Fruit fly (Drosophila melanogaster) whole organism, embryonic: ENCODE results near the gene sesB.
A peak's percentile ranks its signal among the peaks of the same experiment; 100 is the strongest.

Source experiments
- ATbp ChIP-seq: fragments of 200-800 bp; sonication (Bioruptor generic); optimal IDR thresholded peaks from 2 replicates; lab custom pipeline; 2017; ENCODE audit warnings: missing biosample characterization, mild to moderate bottlenecking, missing genetic modification characterization, missing genetic modification reagents
- Aef1 ChIP-seq: fragments of 200-800 bp; sonication (Bioruptor generic); IDR thresholded peaks from 3 replicates; pipeline ENCODE4 v1.3.6; 2022; ENCODE audit warnings: missing biosample characterization, missing genetic modification characterization
- BEAF-32 ChIP-seq: fragments of 200-800 bp; sonication (Bioruptor generic); optimal IDR thresholded peaks from 3 replicates; lab custom pipeline; 2017; ENCODE audit warnings: missing biosample characterization, missing genetic modification characterization, mild to moderate bottlenecking, moderate library complexity, missing genetic modification reagents
- Blimp-1 ChIP-seq: fragments of 200-800 bp; sonication (Bioruptor generic); optimal IDR thresholded peaks from 3 replicates; lab custom pipeline; 2018; ENCODE audit warnings: missing biosample characterization, missing genetic modification characterization, mild to moderate bottlenecking, moderate library complexity, missing genetic modification reagents
- CG1024 ChIP-seq: fragments of 200-800 bp; sonication (Bioruptor generic); IDR thresholded peaks from 2 replicates; pipeline ENCODE4 v1.3.6; 2022; ENCODE audit warnings: missing biosample characterization, missing genetic modification characterization
- CG10543 ChIP-seq: fragments of 200-800 bp; sonication (Bioruptor generic); optimal IDR thresholded peaks from 3 replicates; lab custom pipeline; 2017; ENCODE audit warnings: missing biosample characterization, mild to moderate bottlenecking, missing genetic modification characterization, moderate library complexity
- CG10565 ChIP-seq: fragments of 200-800 bp; sonication (Bioruptor generic); optimal IDR thresholded peaks from 3 replicates; lab custom pipeline; 2016; ENCODE audit warnings: missing biosample characterization, mild to moderate bottlenecking, missing genetic modification characterization
- CG10959 ChIP-seq: fragments of 200-800 bp; sonication (Bioruptor generic); IDR thresholded peaks from 2 replicates; pipeline ENCODE4 v1.3.6; 2022; ENCODE audit warnings: missing biosample characterization, missing genetic modification characterization
- CG11456 ChIP-seq: fragments of 200-800 bp; sonication (Bioruptor generic); IDR thresholded peaks from 3 replicates; pipeline ENCODE4 v1.3.6; 2022; ENCODE audit warnings: missing biosample characterization, missing genetic modification characterization
- CG12391 ChIP-seq: fragments of 200-800 bp; sonication (Bioruptor generic); optimal IDR thresholded peaks from 3 replicates; lab custom pipeline; 2018; ENCODE audit warnings: missing biosample characterization, mild to moderate bottlenecking, missing genetic modification characterization, moderate library complexity
- CG18764 ChIP-seq: fragments of 200-800 bp; sonication (Bioruptor generic); optimal IDR thresholded peaks from 3 replicates; lab custom pipeline; 2016; ENCODE audit warnings: missing biosample characterization, missing genetic modification characterization
- CG30403 ChIP-seq: fragments of 200-800 bp; sonication (Bioruptor generic); optimal IDR thresholded peaks from 3 replicates; lab custom pipeline; 2016; ENCODE audit warnings: missing biosample characterization, missing genetic modification characterization
- CG31441 ChIP-seq: fragments of 200-800 bp; sonication (Bioruptor generic); IDR thresholded peaks from 2 replicates; pipeline ENCODE4 v1.3.6; 2022; ENCODE audit warnings: missing biosample characterization, missing genetic modification characterization
- CG4328 ChIP-seq: fragments of 200-800 bp; sonication (Bioruptor generic); optimal IDR thresholded peaks from 3 replicates; lab custom pipeline; 2017; ENCODE audit warnings: missing biosample characterization, missing genetic modification reagents, missing genetic modification characterization
- CG4360 ChIP-seq: fragments of 200-800 bp; sonication (Bioruptor generic); IDR thresholded peaks from 2 replicates; pipeline ENCODE4 v1.3.6; 2022; ENCODE audit warnings: missing biosample characterization, missing genetic modification characterization
- CG43689 ChIP-seq: fragments of 200-800 bp; sonication (Bioruptor generic); IDR thresholded peaks from 2 replicates; pipeline ENCODE4 v1.3.6; 2022; ENCODE audit warnings: missing biosample characterization, missing genetic modification characterization
- CG8478 ChIP-seq: fragments of >200 bp; optimal IDR thresholded peaks from 2 replicates; lab custom pipeline; 2018
- CG9609 ChIP-seq: fragments of 200-800 bp; sonication (Bioruptor generic); optimal IDR thresholded peaks from 3 replicates; lab custom pipeline; 2016; ENCODE audit warnings: missing biosample characterization, missing genetic modification characterization
- D ChIP-seq, 2 experiments: fragments of 200-800 bp in 1 of 2; fragments of >200 bp in 1 of 2; sonication (Bioruptor generic) in 1 of 2; optimal IDR thresholded peaks; 2 replicates in 1 of 2; 3 replicates in 1 of 2; lab custom pipeline; 2017; ENCODE audit warnings: mild to moderate bottlenecking in 1 of 2, missing biosample characterization in 1 of 2, missing genetic modification characterization in 1 of 2, missing genetic modification reagents in 1 of 2
- Dfd ChIP-seq, 2 experiments: fragments of >200 bp; optimal IDR thresholded peaks; 2 replicates each; lab custom pipeline; 2017; ENCODE audit warnings: missing biosample characterization in 2 of 2, missing genetic modification characterization in 2 of 2
- Dip2 ChIP-seq: fragments of 200-800 bp; sonication (Bioruptor generic); IDR thresholded peaks from 2 replicates; pipeline ENCODE4 v1.3.6; 2022; ENCODE audit warnings: missing biosample characterization, missing genetic modification characterization
- Doc2 ChIP-seq: fragments of 200-800 bp; sonication (Bioruptor generic); IDR thresholded peaks from 2 replicates; pipeline ENCODE4 v1.3.6; 2022; ENCODE audit warnings: missing biosample characterization, missing genetic modification characterization
- Ets97D ChIP-seq: fragments of 200-800 bp; sonication (Bioruptor generic); optimal IDR thresholded peaks from 3 replicates; lab custom pipeline; 2016; ENCODE audit warnings: missing biosample characterization, missing genetic modification characterization
- Hand ChIP-seq: fragments of 200-800 bp; sonication (Bioruptor generic); optimal IDR thresholded peaks from 2 replicates; lab custom pipeline; 2017; ENCODE audit warnings: mild to moderate bottlenecking, missing biosample characterization, missing genetic modification reagents, missing genetic modification characterization
- Hmr ChIP-seq: fragments of 200-800 bp; sonication (Bioruptor generic); optimal IDR thresholded peaks from 3 replicates; lab custom pipeline; 2017; ENCODE audit warnings: mild to moderate bottlenecking, missing biosample characterization, missing genetic modification reagents, missing genetic modification characterization
- Hr3 ChIP-seq: fragments of 200-800 bp; sonication (Bioruptor generic); optimal IDR thresholded peaks from 3 replicates; lab custom pipeline; 2016; ENCODE audit warnings: missing biosample characterization, missing genetic modification characterization
- Lhr ChIP-seq: fragments of 200-800 bp; sonication (Bioruptor generic); optimal IDR thresholded peaks from 3 replicates; lab custom pipeline; 2017; ENCODE audit warnings: mild to moderate bottlenecking, missing biosample characterization, missing genetic modification reagents, missing genetic modification characterization
- Mad ChIP-seq: fragments of 200-800 bp; sonication (Bioruptor generic); optimal IDR thresholded peaks from 2 replicates; lab custom pipeline; 2016; ENCODE audit warnings: missing biosample characterization, missing genetic modification characterization
- Max ChIP-seq: fragments of 200-800 bp; sonication (Bioruptor generic); optimal IDR thresholded peaks from 2 replicates; lab custom pipeline; 2016; ENCODE audit warnings: missing biosample characterization, mild to moderate bottlenecking, missing genetic modification characterization
- Med ChIP-seq: fragments of 200-800 bp; sonication (Bioruptor generic); peaks from one replicate; lab custom pipeline; 2016; ENCODE audit warnings: missing biosample characterization, missing genetic modification characterization, mild to moderate bottlenecking, inconsistent platforms, moderate library complexity
- Meics ChIP-seq: fragments of 200-800 bp; sonication (Bioruptor generic); optimal IDR thresholded peaks from 2 replicates; lab custom pipeline; 2017; ENCODE audit warnings: missing biosample characterization, mild to moderate bottlenecking, missing genetic modification characterization
- Taf1 ChIP-seq: fragments of 200-800 bp; sonication (Bioruptor generic); IDR thresholded peaks from 2 replicates; pipeline ENCODE4 v1.3.6; 2022; ENCODE audit warnings: missing biosample characterization, missing genetic modification characterization
- Xrp1 ChIP-seq: fragments of 200-800 bp; sonication (Bioruptor generic); IDR thresholded peaks from 2 replicates; pipeline ENCODE4 v1.3.6; 2022; ENCODE audit warnings: missing biosample characterization, missing genetic modification characterization
- chn ChIP-seq: fragments of 200-800 bp; sonication (Bioruptor generic); optimal IDR thresholded peaks from 2 replicates; lab custom pipeline; 2016; ENCODE audit warnings: missing biosample characterization, missing genetic modification characterization
- corto ChIP-seq: fragments of 200-800 bp; sonication (Bioruptor generic); optimal IDR thresholded peaks from 2 replicates; lab custom pipeline; 2016; ENCODE audit warnings: missing biosample characterization, mild to moderate bottlenecking, missing genetic modification characterization, moderate library complexity
- crol ChIP-seq: fragments of 200-800 bp; sonication (Bioruptor generic); IDR thresholded peaks from 2 replicates; pipeline ENCODE4 v1.3.6; 2022; ENCODE audit warnings: missing biosample characterization, missing genetic modification characterization
- dmrt99B ChIP-seq: fragments of 200-800 bp; sonication (Bioruptor generic); optimal IDR thresholded peaks from 2 replicates; lab custom pipeline; 2018; ENCODE audit warnings: missing biosample characterization, mild to moderate bottlenecking, missing genetic modification characterization, moderate library complexity
- ftz-f1 ChIP-seq: fragments of 200-800 bp; sonication (Bioruptor generic); optimal IDR thresholded peaks from 2 replicates; lab custom pipeline; 2016; ENCODE audit warnings: missing biosample characterization, missing genetic modification characterization
- gcm ChIP-seq: fragments of 200-800 bp; sonication (Bioruptor generic); optimal IDR thresholded peaks from 2 replicates; lab custom pipeline; 2019; ENCODE audit warnings: missing biosample characterization, mild to moderate bottlenecking, missing genetic modification characterization, moderate library complexity
- kay ChIP-seq: fragments of 200-800 bp; sonication (Bioruptor generic); optimal IDR thresholded peaks from 2 replicates; lab custom pipeline; 2016; ENCODE audit warnings: missing biosample characterization, missing genetic modification characterization
- klu ChIP-seq: fragments of 200-800 bp; sonication (Bioruptor generic); IDR thresholded peaks from 2 replicates; pipeline ENCODE4 v1.3.6; 2022; ENCODE audit warnings: missing biosample characterization, missing genetic modification characterization
- knrl ChIP-seq: fragments of 200-800 bp; sonication (Bioruptor generic); IDR thresholded peaks from 3 replicates; pipeline ENCODE4 v1.3.6; 2022; ENCODE audit warnings: missing biosample characterization, missing genetic modification characterization; ENCODE audit not compliant: partially characterized antibody
- mam ChIP-seq: fragments of 200-800 bp; sonication (Bioruptor generic); optimal IDR thresholded peaks from 3 replicates; lab custom pipeline; 2016; ENCODE audit warnings: missing biosample characterization, missing genetic modification characterization
- slp2 ChIP-seq: fragments of 200-800 bp; sonication (Bioruptor generic); optimal IDR thresholded peaks from 2 replicates; lab custom pipeline; 2016; ENCODE audit warnings: missing biosample characterization, missing genetic modification characterization
- tap ChIP-seq: fragments of 200-800 bp; optimal IDR thresholded peaks from 3 replicates; lab custom pipeline; 2019; ENCODE audit warnings: missing biosample characterization, mild to moderate bottlenecking, missing genetic modification characterization, moderate library complexity
- tll ChIP-seq, 2 experiments: fragments of 200-800 bp in 1 of 2; fragments of >200 bp in 1 of 2; sonication (Bioruptor generic) in 1 of 2; optimal IDR thresholded peaks; 2 replicates each; lab custom pipeline; 2017 to 2019; ENCODE audit warnings: missing biosample characterization in 2 of 2, missing genetic modification characterization in 2 of 2, mild to moderate bottlenecking in 1 of 2, moderate library complexity in 1 of 2
- toy ChIP-seq: fragments of 200-800 bp; sonication (Bioruptor generic); IDR thresholded peaks from 2 replicates; pipeline ENCODE4 v1.3.6; 2022; ENCODE audit warnings: missing biosample characterization, missing genetic modification characterization
- usp ChIP-seq: fragments of >200 bp; optimal IDR thresholded peaks from 2 replicates; lab custom pipeline; 2017; ENCODE audit warnings: missing biosample characterization, missing genetic modification characterization
- zf30C ChIP-seq: fragments of 200-800 bp; sonication (Bioruptor generic); optimal IDR thresholded peaks from 3 replicates; lab custom pipeline; 2018; ENCODE audit warnings: missing biosample characterization, mild to moderate bottlenecking, missing genetic modification characterization
- zfh2 ChIP-seq: fragments of 200-800 bp; sonication (Bioruptor generic); optimal IDR thresholded peaks from 2 replicates; lab custom pipeline; 2016; ENCODE audit warnings: missing biosample characterization, missing genetic modification characterization

sesB gene

dm6 chrX:10768043-10768674 lies 18.6 kb downstream of the sesB start, which contains the start of the genes Atg8a and BTBD9 (continued):
- TF ChIP-seq toy (GFP tag; lab: Robert Waterston, UW), result no peak
- TF ChIP-seq klu, result no peak
- 0 out of 3 replicates have a peak, but pooled peaks have one; percentile 21 for TF ChIP-seq Aef1 (GFP tag; lab: Robert Waterston, UW)
- peak; percentile 23 for TF ChIP-seq zfh2 (GFP tag; lab: Kevin White, UChicago)
- peak; percentile 26 for TF ChIP-seq CG30403 (GFP tag; lab: Kevin White, UChicago)
- TF ChIP-seq Max (GFP tag; lab: Kevin White, UChicago), result no peak
- peak; percentile 77 for TF ChIP-seq knrl (GFP tag; lab: Robert Waterston, UW)
- TF ChIP-seq crol (GFP tag; lab: Robert Waterston, UW), result no peak
- TF ChIP-seq CG9609 (GFP tag; lab: Kevin White, UChicago), result no peak
- TF ChIP-seq Lhr (GFP tag; lab: Kevin White, UChicago), result peak; percentile 100
- TF ChIP-seq D (optimal IDR thresholded peaks at IDR 0.05; lab: Kevin White, UChicago), result no peak
- no peak for TF ChIP-seq D (GFP tag; optimal IDR thresholded peaks at IDR 0.05; lab: Kevin White, UChicago)
- peak; percentile 74 for TF ChIP-seq corto (GFP tag; lab: Kevin White, UChicago)
- no peak for TF ChIP-seq Dfd (GFP tag; optimal IDR thresholded peaks at IDR 0.05; lab: Kevin White, UChicago)
- peak in 1 of 2 experiments; percentile 69 for TF ChIP-seq tll (GFP tag; optimal IDR thresholded peaks at IDR 0.05; lab: Kevin White, UChicago)
- TF ChIP-seq Blimp-1 (GFP tag; lab: Kevin White, UChicago), result peak; percentile 0
- no peak for TF ChIP-seq CG10565 (GFP tag; lab: Kevin White, UChicago)
- TF ChIP-seq Dip2 (GFP tag; lab: Robert Waterston, UW), result no peak
- no peak for TF ChIP-seq slp2 (GFP tag; lab: Kevin White, UChicago)
- TF ChIP-seq Mad (GFP tag; lab: Kevin White, UChicago), result peak; percentile 53
- no peak for TF ChIP-seq CG43689 (GFP tag; lab: Robert Waterston, UW)
- no peak for TF ChIP-seq ATbp (GFP tag; lab: Kevin White, UChicago)
- TF ChIP-seq gcm (GFP tag; lab: Kevin White, UChicago), result no peak
- peak; percentile 85 for TF ChIP-seq CG8478
- TF ChIP-seq CG31441 (GFP tag; lab: Robert Waterston, UW), result 0 out of 2 replicates have a peak, but pooled peaks have one; percentile 22
- peak; percentile 44 for TF ChIP-seq CG10543
- no peak for TF ChIP-seq CG4328 (GFP tag; lab: Kevin White, UChicago)
- no peak for TF ChIP-seq CG10959 (GFP tag; lab: Robert Waterston, UW)
- peak; percentile 87 for TF ChIP-seq BEAF-32 (GFP tag; lab: Kevin White, UChicago)
- TF ChIP-seq CG11456 (GFP tag; lab: Robert Waterston, UW), result 0 out of 3 replicates have a peak, but pooled peaks have one; percentile 36
- peak; percentile 53 for TF ChIP-seq mam (GFP tag; lab: Kevin White, UChicago)
- peak; percentile 97 for TF ChIP-seq Ets97D
- peak; percentile 0 for TF ChIP-seq Hr3
- peak; percentile 96 for TF ChIP-seq Hmr (GFP tag; lab: Kevin White, UChicago)
- TF ChIP-seq usp (GFP tag; lab: Kevin White, UChicago), result no peak
- TF ChIP-seq Med (GFP tag; lab: Kevin White, UChicago), result peak; percentile 95
- no peak for TF ChIP-seq Taf1 (GFP tag; lab: Robert Waterston, UW)
- no peak for TF ChIP-seq zf30C (GFP tag; lab: Kevin White, UChicago)
- TF ChIP-seq ftz-f1 (GFP tag; lab: Kevin White, UChicago), result no peak
- no peak for TF ChIP-seq Hand (GFP tag; lab: Kevin White, UChicago)
- no peak for TF ChIP-seq Doc2
- TF ChIP-seq CG12391 (tag; lab: Kevin White, UChicago), result peak; percentile 48
- no peak for TF ChIP-seq chn (GFP tag; lab: Kevin White, UChicago)
- TF ChIP-seq Xrp1 (GFP tag; lab: Robert Waterston, UW), result no peak; the same call in 1 of the 2 replicates
- TF ChIP-seq kay, result no peak
- peak; percentile 30; the same call in 1 of the 2 replicates for TF ChIP-seq CG4360
- TF ChIP-seq dmrt99B, result no peak
- no peak for TF ChIP-seq CG1024 (GFP tag; lab: Robert Waterston, UW)
- TF ChIP-seq tap (tag; lab: Kevin White, UChicago), result no peak
- TF ChIP-seq CG18764, result no peak
- TF ChIP-seq Meics, result peak; percentile 42
